Fruit fly (Drosophila melanogaster): ENCODE measurements around the gene yl.

DNA sequence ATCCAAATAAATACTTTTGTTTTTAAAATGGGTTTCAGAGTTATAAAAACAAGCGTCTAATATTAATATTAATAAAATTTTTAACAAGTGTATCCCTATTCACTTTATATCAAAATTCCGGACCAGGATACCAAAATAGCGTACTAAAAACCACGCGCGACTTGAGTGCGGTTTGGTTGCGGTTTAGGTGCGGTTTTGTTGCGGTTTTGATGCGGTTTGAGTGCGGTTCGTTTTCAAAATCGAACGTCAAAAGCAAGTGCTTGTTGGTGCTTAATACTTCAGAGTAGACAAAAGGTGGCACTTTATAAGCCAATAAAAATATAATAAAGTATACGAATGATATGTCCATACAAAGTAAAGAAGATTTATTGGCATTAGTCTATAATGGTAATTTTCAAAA lies 17.4 kb upstream of the yl start:
- TF ChIP-seq Crg-1 (GFP tag; optimal IDR thresholded peaks at IDR 0.05) = no peak
- no peak for TF ChIP-seq kay (GFP tag; ENCODE audit: borderline replicate concordance)
- TF ChIP-seq CG7101 (tag; optimal IDR thresholded peaks at IDR 0.05) = no peak
- TF ChIP-seq Clk (GFP tag; optimal IDR thresholded peaks at IDR 0.05) = no peak
- TF ChIP-seq CG5204 (GFP tag; optimal IDR thresholded peaks at IDR 0.05) = no peak
- TF ChIP-seq bab1 (GFP tag; optimal IDR thresholded peaks at IDR 0.05) = no peak
- no peak for TF ChIP-seq ovo (GFP tag; optimal IDR thresholded peaks at IDR 0.05)
- no peak for TF ChIP-seq CG12768 (GFP tag; optimal IDR thresholded peaks at IDR 0.05)
- TF ChIP-seq pad (GFP tag; optimal IDR thresholded peaks at IDR 0.05) = no peak
- TF ChIP-seq CG7045 (GFP tag; optimal IDR thresholded peaks at IDR 0.05) = no peak
- TF ChIP-seq toe (GFP tag; optimal IDR thresholded peaks at IDR 0.05) = no peak
- no peak for TF ChIP-seq cnc (optimal IDR thresholded peaks at IDR 0.05)

Measured in whole organism, adult.